Fruit fly (Drosophila melanogaster): ENCODE results near the gene Pli.
A peak's percentile ranks its signal among the peaks of the same experiment; 100 is the strongest.

Pli gene

dm6 chr3R:23919366-23919765, 29.5 kb upstream of the Pli start (continued):
- no peak for TF ChIP-seq dm (GFP tag; optimal IDR thresholded peaks at IDR 0.05)
- no peak for TF ChIP-seq ac (GFP tag; optimal IDR thresholded peaks at IDR 0.05)
- no peak for TF ChIP-seq ttk (GFP tag; IDR thresholded peaks at IDR 0.05)
- no peak for TF ChIP-seq sim (GFP tag; IDR thresholded peaks at IDR 0.05)
- TF ChIP-seq shn (GFP tag; optimal IDR thresholded peaks at IDR 0.05), result no peak
- no peak for TF ChIP-seq Dp (GFP tag; optimal IDR thresholded peaks at IDR 0.05)
- no peak for TF ChIP-seq CG3847 (GFP tag; IDR thresholded peaks at IDR 0.05)
- no peak for TF ChIP-seq pfk (GFP tag; optimal IDR thresholded peaks at IDR 0.05)
- TF ChIP-seq HLHmδ (GFP tag; optimal IDR thresholded peaks at IDR 0.05), result peak; percentile 18
- no peak for TF ChIP-seq MBD-R2 (GFP tag; IDR thresholded peaks at IDR 0.05)
- no peak for TF ChIP-seq Drgx (GFP tag; IDR thresholded peaks at IDR 0.05)
- TF ChIP-seq D19A (tag; optimal IDR thresholded peaks at IDR 0.05), result peak; percentile 4
- peak; percentile 67; the same call in 1 of the 2 replicates for TF ChIP-seq CG14014 (GFP tag; IDR thresholded peaks at IDR 0.05)
- TF ChIP-seq CG17328 (GFP tag; IDR thresholded peaks at IDR 0.05), result no peak
- no peak for TF ChIP-seq nerfin-2 (GFP tag; IDR thresholded peaks at IDR 0.05; ENCODE audit: partially characterized antibody)
- no peak for TF ChIP-seq CG3838 (GFP tag; optimal IDR thresholded peaks at IDR 0.05)
- no peak for TF ChIP-seq maf-S (GFP tag; optimal IDR thresholded peaks at IDR 0.05)
- peak; percentile 75 for TF ChIP-seq CG6765 (GFP tag; optimal IDR thresholded peaks at IDR 0.05)
- TF ChIP-seq Ets65A (GFP tag), result no peak
- TF ChIP-seq CG34224 (GFP tag; IDR thresholded peaks at IDR 0.05; ENCODE audit: partially characterized antibody), result no peak
- no peak for TF ChIP-seq CG8388 (GFP tag; optimal IDR thresholded peaks at IDR 0.05)
- no peak for TF ChIP-seq CG33213 (GFP tag; optimal IDR thresholded peaks at IDR 0.05)
- no peak for TF ChIP-seq Lpt (GFP tag; optimal IDR thresholded peaks at IDR 0.05)
- TF ChIP-seq CG17186 (GFP tag; optimal IDR thresholded peaks at IDR 0.05), result no peak
- no peak for TF ChIP-seq Bteb2 (GFP tag; optimal IDR thresholded peaks at IDR 0.05)
- no peak for TF ChIP-seq NK7.1 (GFP tag; optimal IDR thresholded peaks at IDR 0.05)
- TF ChIP-seq amos (GFP tag; IDR thresholded peaks at IDR 0.05; ENCODE audit: partially characterized antibody), result no peak
- peak; percentile 74 for TF ChIP-seq CG2678 (tag; optimal IDR thresholded peaks at IDR 0.05)
- TF ChIP-seq caup (GFP tag; optimal IDR thresholded peaks at IDR 0.05; ENCODE audit: severe bottlenecking), result peak; percentile 69
- peak; percentile 55 for TF ChIP-seq kah (GFP tag; optimal IDR thresholded peaks at IDR 0.05)
- TF ChIP-seq CG18764 (GFP tag; optimal IDR thresholded peaks at IDR 0.05), result no peak
- no peak for TF ChIP-seq CG16815 (GFP tag; optimal IDR thresholded peaks at IDR 0.05)
- TF ChIP-seq slbo (GFP tag; IDR thresholded peaks at IDR 0.05), result no peak
- no peak for TF ChIP-seq da (GFP tag; optimal IDR thresholded peaks at IDR 0.05)
- TF ChIP-seq CG11723 (GFP tag; optimal IDR thresholded peaks at IDR 0.05), result peak; percentile 46
- TF ChIP-seq trh (GFP tag; optimal IDR thresholded peaks at IDR 0.05), result no peak
- TF ChIP-seq CG4617 (GFP tag; optimal IDR thresholded peaks at IDR 0.05; ENCODE audit: borderline replicate concordance), result no peak
- peak; percentile 38 for TF ChIP-seq nom (GFP tag; optimal IDR thresholded peaks at IDR 0.05)
- peak; percentile 79 for TF ChIP-seq nau (GFP tag; optimal IDR thresholded peaks at IDR 0.05)
- TF ChIP-seq Opbp (GFP tag; IDR thresholded peaks at IDR 0.05; ENCODE audit: partially characterized antibody), result no peak
- TF ChIP-seq E2f2 (GFP tag; IDR thresholded peaks at IDR 0.05), result peak; percentile 30; the same call in 1 of the 2 replicates
- no peak for TF ChIP-seq p53 (GFP tag; optimal IDR thresholded peaks at IDR 0.05)
- no peak for TF ChIP-seq bsh (GFP tag; optimal IDR thresholded peaks at IDR 0.05)
- no peak for TF ChIP-seq CG9437 (GFP tag; optimal IDR thresholded peaks at IDR 0.05)
- no peak for TF ChIP-seq CG32532 (GFP tag; IDR thresholded peaks at IDR 0.05)
- no peak; the same call in 1 of the 2 replicates for TF ChIP-seq CG32767 (GFP tag; IDR thresholded peaks at IDR 0.05)
- no peak for TF ChIP-seq ara (GFP tag; IDR thresholded peaks at IDR 0.05)
- no peak for TF ChIP-seq Bdp1 (GFP tag; optimal IDR thresholded peaks at IDR 0.05)
- no peak for TF ChIP-seq CG15479 (GFP tag; optimal IDR thresholded peaks at IDR 0.05)
- 0 out of 2 replicates have a peak, but pooled peaks have one; percentile 26 for TF ChIP-seq wdn (GFP tag; IDR thresholded peaks at IDR 0.05)
- TF ChIP-seq Lhr (GFP tag; optimal IDR thresholded peaks at IDR 0.05), result no peak

Measured in whole organism, embryonic.